Worm (Caenorhabditis elegans) whole organism, L3 larva: ENCODE results near the gene B0454.26.

Experiments used
- ZK546.5 ChIP-seq: sonication (generic microtip); optimal IDR thresholded peaks from 2 replicates; lab custom pipeline; 2017; ENCODE audit warnings: missing biosample characterization, missing genetic modification characterization
- aly-2 ChIP-seq: fragments of 150-350 bp; optimal IDR thresholded peaks from 2 replicates; lab custom pipeline; 2014; ENCODE audit warnings: missing biosample characterization, missing genetic modification characterization
- ceh-16 ChIP-seq: sonication (generic microtip); optimal IDR thresholded peaks from 2 replicates; lab custom pipeline; 2017; ENCODE audit warnings: missing biosample characterization, missing genetic modification characterization
- ceh-28 ChIP-seq: fragments of 150-350 bp; optimal IDR thresholded peaks from 2 replicates; lab custom pipeline; 2014; ENCODE audit warnings: missing biosample characterization, missing genetic modification reagents, missing genetic modification characterization
- ceh-9 ChIP-seq: sonication (generic microtip); optimal IDR thresholded peaks from 2 replicates; lab custom pipeline; 2018; ENCODE audit warnings: missing biosample characterization, missing genetic modification characterization
- daf-12 ChIP-seq: fragments of 150-350 bp; optimal IDR thresholded peaks from 2 replicates; lab custom pipeline; 2014; ENCODE audit warnings: missing biosample characterization, missing genetic modification reagents, missing genetic modification characterization
- egl-5 ChIP-seq: fragments of 150-350 bp; optimal IDR thresholded peaks from 2 replicates; lab custom pipeline; 2017; ENCODE audit warnings: missing biosample characterization, missing genetic modification reagents, missing genetic modification characterization, inconsistent platforms
- elt-2 ChIP-seq: sonication (generic microtip); optimal IDR thresholded peaks from 2 replicates; lab custom pipeline; 2016; ENCODE audit warnings: missing genetic modification reagents, mild to moderate bottlenecking, missing genetic modification characterization, missing compliant biosample characterization
- fkh-10 ChIP-seq: sonication (generic microtip); optimal IDR thresholded peaks from 2 replicates; lab custom pipeline; 2017; ENCODE audit warnings: missing biosample characterization, missing genetic modification reagents, missing genetic modification characterization
- fos-1 ChIP-seq: fragments of 150-350 bp; optimal IDR thresholded peaks from 2 replicates; lab custom pipeline; 2014; ENCODE audit warnings: missing biosample characterization, missing genetic modification characterization
- jun-1 ChIP-seq: fragments of 150-350 bp; optimal IDR thresholded peaks from 2 replicates; lab custom pipeline; 2014; ENCODE audit warnings: missing biosample characterization, missing genetic modification reagents, missing genetic modification characterization
- lsy-12 ChIP-seq: sonication (generic microtip); optimal IDR thresholded peaks from 2 replicates; lab custom pipeline; 2016; ENCODE audit warnings: mild to moderate bottlenecking, missing genetic modification characterization, missing compliant biosample characterization
- mdl-1 ChIP-seq: fragments of 150-350 bp; optimal IDR thresholded peaks from 2 replicates; lab custom pipeline; 2014; ENCODE audit warnings: missing biosample characterization, missing genetic modification characterization
- mml-1 ChIP-seq: fragments of 150-350 bp; sonication (generic microtip); optimal IDR thresholded peaks from 3 replicates; lab custom pipeline; 2014; ENCODE audit warnings: missing biosample characterization, missing genetic modification characterization
- nfya-1 ChIP-seq: sonication (generic microtip); optimal IDR thresholded peaks from 2 replicates; lab custom pipeline; 2017; ENCODE audit warnings: missing genetic modification characterization, mild to moderate bottlenecking, missing compliant biosample characterization, antibody characterized with exemption, moderate library complexity; ENCODE audit not compliant: insufficient read depth
- nhr-23 ChIP-seq: fragments of 150-350 bp; optimal IDR thresholded peaks from 2 replicates; lab custom pipeline; 2014; ENCODE audit warnings: missing biosample characterization, missing genetic modification reagents, missing genetic modification characterization
- nhr-25 ChIP-seq: sonication (generic microtip); optimal IDR thresholded peaks from 2 replicates; lab custom pipeline; 2017; ENCODE audit warnings: missing biosample characterization, missing genetic modification characterization
- nhr-28 ChIP-seq: fragments of 150-350 bp; optimal IDR thresholded peaks from 2 replicates; lab custom pipeline; 2014; ENCODE audit warnings: missing biosample characterization, missing genetic modification characterization
- nhr-76 ChIP-seq: fragments of 150-350 bp; sonication (generic microtip); optimal IDR thresholded peaks from 5 replicates; lab custom pipeline; 2014; ENCODE audit warnings: missing biosample characterization, missing genetic modification characterization
- pqm-1 ChIP-seq: fragments of 150-350 bp; optimal IDR thresholded peaks from 2 replicates; lab custom pipeline; 2017; ENCODE audit warnings: missing biosample characterization, missing genetic modification characterization, inconsistent platforms
- sea-2 ChIP-seq: fragments of 150-350 bp; sonication (generic microtip); optimal IDR thresholded peaks from 4 replicates; lab custom pipeline; 2014; ENCODE audit warnings: missing biosample characterization, missing genetic modification reagents, missing genetic modification characterization
- skn-1 ChIP-seq: fragments of 150-350 bp; optimal IDR thresholded peaks from 2 replicates; lab custom pipeline; 2014; ENCODE audit warnings: missing biosample characterization, missing genetic modification characterization
- tbx-2 ChIP-seq: sonication (generic microtip); optimal IDR thresholded peaks from 2 replicates; lab custom pipeline; 2016; ENCODE audit warnings: mild to moderate bottlenecking, missing genetic modification characterization, missing compliant biosample characterization
- unc-39 ChIP-seq: sonication (generic microtip); optimal IDR thresholded peaks from 4 replicates; lab custom pipeline; 2017; ENCODE audit warnings: missing biosample characterization, missing genetic modification characterization
- unc-62 ChIP-seq: fragments of 150-350 bp; sonication (generic microtip); optimal IDR thresholded peaks from 4 replicates; lab custom pipeline; 2014; ENCODE audit warnings: missing biosample characterization, missing genetic modification reagents, missing genetic modification characterization
- ztf-11 ChIP-seq: fragments of 150-350 bp; optimal IDR thresholded peaks from 2 replicates; lab custom pipeline; 2014; ENCODE audit warnings: missing biosample characterization, missing genetic modification characterization
- ztf-4 ChIP-seq: fragments of 150-350 bp; optimal IDR thresholded peaks from 2 replicates; lab custom pipeline; 2014; ENCODE audit warnings: missing biosample characterization, missing genetic modification characterization

The B0454.26 gene

DNA sequence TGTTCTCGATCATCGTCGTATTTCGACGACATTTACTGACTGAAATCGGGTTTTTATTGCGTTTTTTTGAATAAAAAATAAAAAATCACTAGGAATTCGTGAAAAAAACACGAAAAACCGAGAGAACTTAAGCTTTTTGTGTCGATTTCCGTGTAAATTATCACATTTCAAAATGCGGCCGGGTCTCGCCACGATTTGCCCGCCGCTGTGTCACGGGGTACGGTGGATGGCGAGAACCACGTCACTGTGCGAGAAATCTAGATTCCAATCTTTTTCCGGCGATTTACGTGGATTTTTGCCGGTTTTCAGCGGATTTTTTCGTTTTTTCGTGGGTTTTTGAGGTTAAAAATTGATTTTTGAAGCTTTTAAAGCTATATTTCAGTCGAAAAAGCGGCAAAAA, 38.6 kb upstream of the B0454.26 start, which contains the start of gene Y25C1A.8 (continued):
- TF ChIP-seq tbx-2 = peak; percentile 87
- TF ChIP-seq ztf-4 = no peak
- TF ChIP-seq fkh-10 (GFP tag; lab: Kevin White, UChicago) = peak; percentile 62
- TF ChIP-seq skn-1 = peak; percentile 83
- peak; percentile 17 for TF ChIP-seq ZK546.5 (tag; lab: Kevin White, UChicago)
- TF ChIP-seq lsy-12 (tag; lab: Kevin White, UChicago) = peak; percentile 90
- TF ChIP-seq ceh-9 (tag; lab: Kevin White, UChicago) = no peak
- TF ChIP-seq pqm-1 (tag; lab: Kevin White, UChicago) = peak; percentile 32
- no peak for TF ChIP-seq unc-39 (tag; lab: Kevin White, UChicago)
- no peak for TF ChIP-seq unc-62 (GFP tag; lab: Kevin White, UChicago)
- peak; percentile 96 for TF ChIP-seq nfya-1

DNA sequence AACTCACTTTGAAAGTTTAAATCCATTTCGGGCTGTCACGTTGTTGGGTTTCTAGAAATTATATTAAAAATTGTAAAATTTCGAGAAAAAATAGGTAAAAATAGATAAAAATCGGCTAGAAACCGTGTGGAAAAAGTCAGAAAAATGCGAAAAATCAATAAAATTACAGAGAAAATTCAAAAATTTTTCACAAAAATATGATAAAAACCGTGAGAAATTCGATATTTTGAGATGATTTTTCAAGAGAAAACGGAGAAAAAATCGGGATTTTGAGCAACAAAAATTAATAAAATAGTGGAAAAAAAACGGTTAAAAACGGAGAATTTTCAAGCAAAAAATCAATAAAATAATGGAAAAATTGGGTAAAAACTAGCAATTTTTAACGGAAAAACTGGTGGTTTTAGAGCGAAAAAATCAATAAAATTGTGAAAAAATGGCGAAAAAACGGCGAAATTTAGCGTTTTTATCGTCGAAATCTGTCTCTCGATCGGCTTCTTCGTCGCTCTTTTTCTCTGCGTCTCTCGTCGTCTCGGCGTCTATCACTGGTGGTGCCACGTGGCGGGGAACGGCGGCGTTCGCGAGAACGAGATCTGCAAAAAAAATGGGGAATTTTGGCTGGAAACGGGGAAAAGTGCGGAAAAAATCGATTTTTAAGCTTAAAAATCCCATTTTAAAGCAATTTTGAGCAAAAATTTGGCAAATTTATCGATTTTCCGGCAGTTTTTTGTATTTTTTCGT, 32.8 kb upstream of the B0454.26 start, which contains the start of gene Y25C1A.7:
Gene Y25C1A.7, minus strand, starts transcription at position 51 of the 738 bp plus-strand sequence.
- TF ChIP-seq jun-1 (tag; lab: Kevin White, UChicago) (no peak), ceh-28 (tag; lab: Kevin White, UChicago) (peak; percentile 34)

DNA sequence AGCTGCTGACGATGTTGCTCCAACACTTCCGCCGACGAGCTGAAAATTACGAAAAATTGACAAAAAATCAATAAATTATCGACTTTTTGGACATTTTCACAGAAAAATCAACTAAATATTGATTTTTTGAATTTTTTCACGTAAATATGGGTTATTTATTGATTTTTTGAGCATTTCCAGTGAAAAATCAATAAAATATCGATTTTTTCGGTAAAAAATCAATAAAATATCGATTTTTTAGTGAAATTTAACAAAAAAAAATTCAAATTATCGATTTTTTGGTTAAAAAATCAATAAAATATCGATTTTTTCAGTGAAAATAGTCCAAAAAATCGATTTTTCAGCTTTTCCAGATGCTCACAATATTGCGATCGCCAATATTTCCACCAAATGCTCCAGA, 31.8 kb upstream of the B0454.26 start:
- TF ChIP-seq mdl-1 (tag; lab: Kevin White, UChicago) (no peak), ceh-28 (tag; lab: Kevin White, UChicago) (peak; percentile 97)

DNA sequence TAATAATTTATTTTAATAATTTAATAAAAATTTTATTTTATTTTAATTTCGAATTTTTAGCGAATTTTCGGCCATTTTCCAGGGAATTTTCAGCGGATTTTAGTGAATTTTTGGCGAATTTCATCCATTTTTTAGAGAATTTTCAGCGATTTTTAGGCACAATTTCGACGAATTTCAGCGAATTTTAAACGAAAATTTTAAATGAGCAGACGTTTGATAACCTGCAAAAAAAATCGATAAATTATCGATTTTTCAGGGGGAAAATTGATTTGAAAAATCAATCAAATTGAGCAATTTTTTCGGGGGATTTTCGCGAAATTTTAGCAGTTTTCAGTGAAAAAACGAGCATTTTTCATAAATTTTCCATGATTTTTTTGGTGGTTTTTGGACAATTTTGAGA, 30.3 kb upstream of the B0454.26 start:
- TF ChIP-seq sea-2 (GFP tag; lab: Kevin White, UChicago) (no peak), ceh-28 (tag; lab: Kevin White, UChicago) (peak; percentile 74)

DNA sequence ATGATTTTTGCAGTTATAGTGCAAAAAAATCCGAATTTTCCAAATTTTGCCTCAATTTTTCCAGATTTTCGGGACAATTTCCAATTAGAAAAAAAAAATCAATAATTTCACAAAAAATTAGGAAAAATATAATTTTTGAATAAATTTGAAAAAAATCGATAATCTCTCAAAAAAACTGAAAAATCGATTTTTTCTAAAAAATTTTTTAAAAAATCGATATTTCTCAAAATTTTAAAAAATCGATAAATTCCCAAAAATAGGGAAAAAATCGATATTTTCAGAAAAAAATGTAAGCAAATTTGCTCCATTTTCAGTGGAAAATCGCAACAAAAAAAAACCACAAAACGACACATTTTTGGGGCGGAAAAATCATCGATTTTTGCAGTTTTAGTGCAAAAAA, 29.5 kb upstream of the B0454.26 start:
- no peak for TF ChIP-seq elt-2 (tag; lab: Kevin White, UChicago)
- no peak for TF ChIP-seq tbx-2
- TF ChIP-seq egl-5 (tag; lab: Kevin White, UChicago) = no peak
- no peak for TF ChIP-seq nhr-76 (tag; lab: Kevin White, UChicago)
- TF ChIP-seq nhr-25 (tag; lab: Kevin White, UChicago) = no peak
- TF ChIP-seq, all 47 proteins: peak for 0

DNA sequence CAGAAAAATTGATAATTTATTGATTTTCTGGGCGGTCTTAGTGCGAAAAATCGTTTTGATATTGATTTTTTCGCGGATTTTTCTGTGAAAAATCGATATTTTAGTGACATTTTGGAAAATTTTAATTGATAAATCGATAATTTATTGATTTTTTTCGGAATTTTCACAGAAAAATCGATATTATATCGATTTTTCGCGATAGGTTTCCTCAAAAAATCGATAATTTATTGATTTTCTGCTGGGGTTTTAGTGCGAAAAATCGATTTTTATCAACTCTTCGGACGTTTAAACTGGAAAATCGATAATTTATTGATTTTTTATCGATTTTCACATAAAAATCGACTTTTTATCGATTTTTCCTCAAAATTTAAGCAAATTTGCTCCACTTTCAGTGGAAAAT, 29.1 kb upstream of the B0454.26 start:
- no peak for TF ChIP-seq elt-2 (tag; lab: Kevin White, UChicago)
- peak; percentile 95 for TF ChIP-seq ceh-28 (tag; lab: Kevin White, UChicago)

DNA sequence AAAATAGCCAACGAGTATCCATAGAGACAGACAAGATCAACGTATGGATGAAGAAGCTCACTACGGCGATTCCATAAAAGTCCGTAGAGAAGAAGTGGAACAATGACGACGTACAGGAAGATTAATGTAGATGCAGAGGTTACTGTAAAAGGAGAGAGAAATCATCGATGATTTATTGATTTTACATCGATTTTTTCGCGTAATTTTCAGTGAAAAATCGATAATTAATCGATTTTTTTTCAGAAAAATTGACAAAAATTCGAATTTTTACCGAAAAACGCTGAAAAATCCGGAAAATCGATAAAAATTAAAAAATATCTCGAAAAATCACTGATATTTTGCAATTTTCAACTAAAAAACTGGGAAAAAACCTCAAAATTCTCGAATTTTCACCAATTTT, 28.0 kb upstream of the B0454.26 start:
- TF ChIP-seq ceh-28 (tag; lab: Kevin White, UChicago) (peak; percentile 78), unc-39 (tag; lab: Kevin White, UChicago) (no peak), fos-1 (no peak), mml-1 (tag; lab: Kevin White, UChicago) (no peak)

DNA sequence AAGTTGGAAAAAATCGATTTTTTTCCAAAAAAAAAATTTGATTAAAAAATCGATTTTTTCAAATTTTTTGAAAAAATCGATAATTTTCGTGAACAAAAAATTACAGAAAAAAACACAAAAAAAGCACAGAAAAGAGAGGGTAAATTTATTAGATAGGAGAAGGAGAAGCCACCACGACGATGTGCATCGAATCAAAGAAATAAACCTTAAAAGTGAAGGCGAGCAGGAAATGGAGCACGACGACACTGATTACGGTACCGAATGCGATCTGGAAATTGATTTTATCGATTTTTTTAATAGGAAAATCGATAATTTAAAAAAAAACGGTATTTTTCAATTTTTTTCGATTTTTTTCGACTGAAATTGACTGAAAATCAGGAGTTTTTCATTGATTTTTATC, 26.7 kb upstream of the B0454.26 start:
- TF ChIP-seq fos-1 (no peak), nhr-23 (tag; lab: Kevin White, UChicago) (no peak), nhr-28 (no peak), ceh-9 (tag; lab: Kevin White, UChicago) (no peak), ztf-11 (tag; lab: Kevin White, UChicago) (no peak), aly-2 (tag; lab: Kevin White, UChicago) (no peak), pqm-1 (tag; lab: Kevin White, UChicago) (no peak), ceh-16 (tag; lab: Kevin White, UChicago) (no peak), daf-12 (tag; lab: Kevin White, UChicago) (no peak)
- TF ChIP-seq, all 47 proteins: peak for 0
